Fruit fly (Drosophila melanogaster): ENCODE data around the gene Rab30.

DNA sequence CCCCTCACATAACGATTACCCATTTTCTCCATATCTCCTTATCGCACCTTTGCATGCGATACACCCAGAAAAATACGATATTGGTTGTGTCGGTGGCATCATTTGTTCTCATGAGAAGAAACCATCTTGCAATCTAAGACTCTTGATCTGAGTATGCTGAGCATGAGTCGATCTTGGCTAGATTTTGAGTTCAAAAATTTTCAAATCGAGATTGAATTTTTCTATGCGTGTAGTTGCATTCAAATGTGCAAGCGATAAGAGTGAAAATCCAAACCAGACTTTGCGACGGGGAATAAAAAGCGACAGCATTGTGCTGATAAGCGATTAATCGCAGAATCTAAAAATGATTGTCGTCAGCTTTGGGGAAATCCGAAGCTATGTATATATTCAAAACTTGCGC, 48.9 kb upstream of the Rab30 start:
- no peak for TF ChIP-seq CG8478 (optimal IDR thresholded peaks at IDR 0.05)
- no peak for TF ChIP-seq psq (optimal IDR thresholded peaks at IDR 0.05)
- TF ChIP-seq usp (GFP tag; optimal IDR thresholded peaks at IDR 0.05), result no peak

Data from whole organism.